Fruit fly (Drosophila melanogaster) whole organism, pupa: ENCODE results near the gene CG10428.

Experiments used
- CG10348 ChIP-seq: fragments of 200-800 bp; sonication (Bioruptor generic); IDR thresholded peaks from 2 replicates; pipeline ENCODE4 v1.3.6; 2022; ENCODE audit warnings: missing biosample characterization, missing genetic modification characterization
- CG12605 ChIP-seq: fragments of 200-800 bp; sonication (Bioruptor generic); IDR thresholded peaks from 2 replicates; pipeline ENCODE4 v1.3.6; 2022; ENCODE audit warnings: missing biosample characterization, missing genetic modification characterization
- CG17806 ChIP-seq: fragments of 200-800 bp; sonication (Bioruptor generic); optimal IDR thresholded peaks from 2 replicates; lab custom pipeline; 2018; ENCODE audit warnings: missing biosample characterization, mild to moderate bottlenecking, missing genetic modification characterization, moderate library complexity
- CG32121 ChIP-seq: fragments of 200-800 bp; sonication (Bioruptor generic); IDR thresholded peaks from 2 replicates; pipeline ENCODE4 v1.3.6; 2022; ENCODE audit warnings: missing biosample characterization, missing genetic modification characterization
- CG8159 ChIP-seq: fragments of 200-800 bp; sonication (Bioruptor generic); optimal IDR thresholded peaks from 3 replicates; lab custom pipeline; 2018; ENCODE audit warnings: missing biosample characterization, mild to moderate bottlenecking, missing genetic modification characterization, moderate library complexity
- CG9948 ChIP-seq: fragments of 200-800 bp; sonication (Bioruptor generic); optimal IDR thresholded peaks from 2 replicates; lab custom pipeline; 2018; ENCODE audit warnings: missing biosample characterization, mild to moderate bottlenecking, missing genetic modification characterization, moderate library complexity
- D1 ChIP-seq: fragments of 200-800 bp; sonication (Bioruptor generic); optimal IDR thresholded peaks from 2 replicates; lab custom pipeline; 2018; ENCODE audit warnings: missing biosample characterization, mild to moderate bottlenecking, missing genetic modification characterization, moderate library complexity
- Ets98B ChIP-seq: fragments of 200-800 bp; sonication (Bioruptor generic); IDR thresholded peaks from 2 replicates; pipeline ENCODE4 v1.3.6; 2022; ENCODE audit warnings: missing biosample characterization, missing genetic modification characterization
- Pif1A ChIP-seq: fragments of 200-800 bp; sonication (Bioruptor generic); optimal IDR thresholded peaks from 3 replicates; lab custom pipeline; 2016; ENCODE audit warnings: missing biosample characterization, missing genetic modification characterization
- Snoo ChIP-seq: fragments of 200-800 bp; sonication (Bioruptor generic); optimal IDR thresholded peaks from 3 replicates; lab custom pipeline; 2017; ENCODE audit warnings: missing biosample characterization, mild to moderate bottlenecking, missing genetic modification characterization, inconsistent platforms
- fd96Ca ChIP-seq: fragments of 200-800 bp; sonication (Bioruptor generic); IDR thresholded peaks from 3 replicates; pipeline ENCODE4 v1.3.6; 2022; ENCODE audit warnings: missing biosample characterization, missing genetic modification characterization
- gl ChIP-seq: fragments of 200-800 bp; sonication (Bioruptor generic); optimal IDR thresholded peaks from 2 replicates; lab custom pipeline; 2018; ENCODE audit warnings: missing biosample characterization, mild to moderate bottlenecking, missing genetic modification characterization
- rn ChIP-seq: fragments of 200-800 bp; sonication (Bioruptor generic); IDR thresholded peaks from 2 replicates; pipeline ENCODE4 v1.3.6; 2022; ENCODE audit warnings: missing biosample characterization, missing genetic modification characterization

dm6 chr2L:18957142-18957674 lies 8.5 kb downstream of the CG10428 start, which contains the start of gene Bhmt:
- no peak for TF ChIP-seq CG10348 (GFP tag; lab: Robert Waterston, UW)
- TF ChIP-seq CG9948 (tag; lab: Kevin White, UChicago), result peak; percentile 77
- peak; percentile 82 for TF ChIP-seq Pif1A (GFP tag; lab: Kevin White, UChicago)
- peak; percentile 69; the same call in 1 of the 2 replicates for TF ChIP-seq rn (GFP tag; lab: Robert Waterston, UW)
- peak; percentile 86 for TF ChIP-seq CG32121 (GFP tag; lab: Robert Waterston, UW)
- TF ChIP-seq fd96Ca (GFP tag; lab: Robert Waterston, UW), result no peak; the same call in 1 of the 3 replicates
- peak; percentile 88 for TF ChIP-seq Snoo (tag; lab: Kevin White, UChicago)
- TF ChIP-seq D1 (tag; lab: Kevin White, UChicago), result peak; percentile 59
- peak; percentile 91 for TF ChIP-seq CG8159
- peak; percentile 87 for TF ChIP-seq CG17806 (tag; lab: Kevin White, UChicago)
- TF ChIP-seq CG12605 (GFP tag; lab: Robert Waterston, UW), result peak; percentile 76
- TF ChIP-seq gl (tag; lab: Kevin White, UChicago), result peak; percentile 73
- peak; percentile 85 for TF ChIP-seq Ets98B
